Worm (Caenorhabditis elegans): Measurements from ENCODE around the gene F46G11.2.

DNA sequence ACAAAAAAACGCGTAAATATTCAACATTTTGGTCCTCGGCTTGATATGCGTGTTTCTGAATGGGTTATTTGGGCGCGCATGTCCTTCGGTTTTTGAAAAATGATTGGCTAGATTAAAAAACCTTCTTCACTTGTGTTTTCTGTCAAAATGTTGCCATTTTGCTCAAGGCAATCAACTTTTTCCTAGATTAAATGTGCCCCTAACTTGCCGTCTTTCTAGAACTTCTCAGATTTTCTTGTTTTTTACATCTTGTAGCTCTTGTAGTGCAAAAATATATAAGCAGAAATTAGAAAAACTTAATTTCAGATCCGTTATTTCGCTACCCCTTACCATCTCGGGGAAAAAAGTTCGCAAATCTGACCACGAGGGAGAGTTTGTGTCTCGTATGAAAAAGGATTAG, 33.9 kb downstream of the F46G11.2 start, which contains the start of gene hbl-1:
- TF ChIP-seq zip-4 (GFP tag; optimal IDR thresholded peaks at IDR 0.05) = no peak
- TF ChIP-seq mab-9 (GFP tag; IDR thresholded peaks at IDR 0.05) = no peak
- TF ChIP-seq sox-4 (tag; optimal IDR thresholded peaks at IDR 0.05) = no peak
- TF ChIP-seq lir-3 (tag; optimal IDR thresholded peaks at IDR 0.05; ENCODE audit: poor library complexity) = no peak
- no peak for TF ChIP-seq unc-62 (GFP tag; optimal IDR thresholded peaks at IDR 0.05)
- TF ChIP-seq nhr-11 (tag; optimal IDR thresholded peaks at IDR 0.05) = no peak
- no peak for TF ChIP-seq Y116A8C.19 (tag; optimal IDR thresholded peaks at IDR 0.05; ENCODE audit: borderline replicate concordance)
